Worm (Caenorhabditis elegans): ENCODE results near the gene tat-1.

tat-1 gene

DNA sequence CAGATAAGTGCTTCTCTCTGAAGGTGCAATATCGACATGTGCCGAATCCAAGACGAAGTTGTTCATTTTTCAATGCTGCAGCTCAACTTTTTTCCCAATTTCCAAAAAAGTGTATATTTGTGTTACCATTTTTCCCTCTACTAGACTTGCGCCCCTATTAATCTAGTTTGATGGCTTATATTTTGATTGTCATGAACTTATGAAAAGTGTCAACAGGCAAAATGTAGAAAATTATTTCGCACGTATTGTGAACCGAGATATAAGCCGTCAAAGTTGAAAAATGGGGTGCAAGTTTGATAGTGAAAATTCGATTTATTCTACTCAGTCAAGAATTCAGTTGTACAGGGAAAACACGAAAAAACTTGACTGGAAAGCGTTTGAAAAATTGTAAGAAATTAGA lies 63.1 kb downstream of the tat-1 start, which contains the start of gene Y75B8A.32:
TSS of gene Y75B8A.32 (minus strand) at position 101 of the 400 bp plus-strand sequence.
- TF ChIP-seq unc-62 (GFP tag; optimal IDR thresholded peaks at IDR 0.05) = no peak

DNA sequence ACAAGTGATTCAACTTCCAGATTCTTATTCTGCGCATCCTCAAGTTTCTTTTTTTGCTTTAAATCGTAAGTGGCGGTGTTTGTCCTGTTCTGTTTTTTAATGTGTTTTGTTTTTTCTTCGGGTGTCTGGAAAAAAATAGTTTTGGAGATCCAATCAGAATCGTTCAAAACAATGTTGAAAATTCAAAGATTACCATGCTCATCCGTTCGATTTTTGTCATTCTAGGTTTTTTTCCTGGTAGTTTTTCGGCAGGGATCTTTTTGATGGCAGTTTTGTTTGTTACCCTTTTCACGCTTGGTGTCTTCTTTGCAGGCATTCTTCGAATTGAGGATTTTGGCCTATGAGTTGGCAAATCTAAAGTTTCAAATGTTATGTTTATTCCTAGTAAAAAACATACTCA lies 64.9 kb downstream of the tat-1 start:
- no peak for TF ChIP-seq unc-62 (GFP tag; optimal IDR thresholded peaks at IDR 0.05)

DNA sequence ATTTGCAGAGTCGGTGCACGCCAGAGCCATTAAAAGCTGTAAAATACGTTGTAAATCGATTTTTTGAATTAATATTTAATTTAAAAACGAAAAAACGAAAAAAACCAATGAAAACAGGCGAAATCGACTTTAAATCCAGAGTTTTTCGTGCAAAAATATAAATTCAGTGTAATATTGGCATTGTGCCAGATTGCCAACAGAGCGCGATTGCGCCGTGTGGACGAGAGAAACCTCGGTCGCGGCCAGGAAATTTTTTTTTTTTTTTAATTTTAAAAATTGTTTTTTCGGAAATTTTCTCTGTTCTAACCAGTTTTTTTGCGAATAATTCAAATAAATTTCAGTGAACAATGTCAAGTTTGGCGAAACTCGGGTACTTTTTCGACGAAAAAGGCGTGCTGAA lies 70.2 kb downstream of the tat-1 start, which contains the start of the genes pph-4.1 and Y75B8A.31:
TSS of gene pph-4.1 (minus strand) at position 36 of the 400 bp plus-strand sequence.
TSS of gene Y75B8A.31 (plus strand) at position 342 of the 400 bp plus-strand sequence.
- no peak for TF ChIP-seq unc-62 (GFP tag; optimal IDR thresholded peaks at IDR 0.05)

DNA sequence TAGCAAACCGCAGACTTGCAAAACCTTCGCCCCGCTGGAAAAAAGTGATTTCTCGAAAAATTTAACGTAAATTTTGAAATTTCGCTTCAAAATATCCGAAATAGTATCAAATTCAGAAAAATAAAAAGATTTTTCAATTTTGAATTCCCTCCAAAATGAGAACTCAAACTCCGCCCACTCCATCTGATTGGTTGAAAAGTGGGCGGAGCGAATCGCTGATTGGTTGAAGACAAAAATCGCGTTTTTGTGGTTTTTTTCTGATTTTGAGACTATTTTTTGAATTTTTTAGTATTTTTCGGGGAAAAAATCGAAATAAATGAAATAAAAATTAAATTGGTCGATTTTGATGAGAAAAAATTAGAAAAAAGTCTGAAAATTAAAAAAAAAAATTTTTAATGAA lies 72.5 kb downstream of the tat-1 start:
- TF ChIP-seq unc-62 (GFP tag; optimal IDR thresholded peaks at IDR 0.05) = no peak
